Worm (Caenorhabditis elegans) whole organism, mixed stage, embryonic: ENCODE results near the gene drd-1.

Experiments used
- blmp-1 ChIP-seq: fragments of 150-350 bp; optimal IDR thresholded peaks from 2 replicates; lab custom pipeline; 2014; ENCODE audit warnings: missing biosample characterization, missing genetic modification characterization
- flh-1 ChIP-seq: fragments of 200-800 bp; sonication (Bioruptor generic); optimal IDR thresholded peaks from 2 replicates; lab custom pipeline; 2018; ENCODE audit warnings: mild to moderate bottlenecking, missing genetic modification characterization, moderate library complexity, missing compliant biosample characterization
- lin-13 ChIP-seq: fragments of 150-350 bp; optimal IDR thresholded peaks from 2 replicates; lab custom pipeline; 2014; ENCODE audit warnings: missing biosample characterization, missing genetic modification characterization
- mls-2 ChIP-seq: sonication (generic microtip); optimal IDR thresholded peaks from 2 replicates; lab custom pipeline; 2016; ENCODE audit warnings: mild to moderate bottlenecking, missing genetic modification characterization, moderate library complexity, missing compliant biosample characterization
- nhr-12 ChIP-seq: fragments of 150-350 bp; optimal IDR thresholded peaks from 2 replicates; lab custom pipeline; 2014; ENCODE audit warnings: missing biosample characterization, missing genetic modification characterization
- nhr-237 ChIP-seq: fragments of 150-350 bp; optimal IDR thresholded peaks from 2 replicates; lab custom pipeline; 2014; ENCODE audit warnings: missing biosample characterization, missing genetic modification characterization
- nhr-76 ChIP-seq: sonication (generic microtip); optimal IDR thresholded peaks from 2 replicates; lab custom pipeline; 2017; ENCODE audit warnings: missing biosample characterization, missing genetic modification characterization
- unc-39 ChIP-seq: fragments of 150-350 bp; optimal IDR thresholded peaks from 2 replicates; lab custom pipeline; 2014; ENCODE audit warnings: missing biosample characterization, missing genetic modification characterization
- unc-62 ChIP-seq: fragments of 150-350 bp; optimal IDR thresholded peaks from 2 replicates; lab custom pipeline; 2014; ENCODE audit warnings: missing biosample characterization, missing genetic modification reagents, missing genetic modification characterization
- ztf-11 ChIP-seq: fragments of 150-350 bp; optimal IDR thresholded peaks from 2 replicates; lab custom pipeline; 2014; ENCODE audit warnings: missing biosample characterization, missing genetic modification characterization

DNA sequence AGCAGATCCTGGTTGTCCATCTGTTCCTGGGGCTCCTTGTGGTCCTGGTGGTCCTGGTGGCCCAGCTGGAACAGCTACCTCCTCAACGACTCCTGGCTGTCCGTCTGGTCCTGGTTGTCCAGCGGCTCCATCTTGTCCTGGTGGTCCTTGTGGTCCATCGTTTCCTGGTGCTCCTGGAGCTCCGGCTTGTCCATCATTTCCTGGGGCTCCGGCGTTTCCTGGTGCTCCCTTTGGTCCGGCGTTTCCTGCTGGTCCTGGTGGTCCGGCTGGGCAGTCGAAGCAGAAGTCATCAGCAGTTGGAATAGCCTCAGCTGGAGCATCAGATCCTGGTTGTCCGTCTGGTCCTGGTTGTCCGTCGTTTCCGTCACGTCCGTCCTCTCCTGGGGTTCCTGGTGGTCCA is 29.4 kb upstream of the drd-1 start:
- TF ChIP-seq nhr-237, result no peak
- TF ChIP-seq blmp-1, result no peak
- no peak for TF ChIP-seq nhr-76 (tag; lab: Kevin White, UChicago)
- no peak for TF ChIP-seq unc-62 (GFP tag; lab: Kevin White, UChicago)
- no peak for TF ChIP-seq mls-2 (tag; lab: Kevin White, UChicago)
- TF ChIP-seq ztf-11, result no peak
- TF ChIP-seq nhr-12 (tag; lab: Kevin White, UChicago), result no peak
- no peak for TF ChIP-seq lin-13
- no peak for TF ChIP-seq flh-1 (GFP tag; lab: Kevin White, UChicago)
- TF ChIP-seq unc-39 (tag; lab: Kevin White, UChicago), result no peak
